Worm (Caenorhabditis elegans) whole organism, L4 larva: ENCODE results near the gene rfs-1.
A peak's percentile ranks its signal among the peaks of the same experiment; 100 is the strongest.

Experiments used
- F10B5.3 ChIP-seq: sonication (generic microtip); optimal IDR thresholded peaks from 2 replicates; lab custom pipeline; 2016; ENCODE audit warnings: mild to moderate bottlenecking, missing genetic modification characterization, missing compliant biosample characterization
- Y105C5A.15 ChIP-seq: fragments of 200-800 bp; sonication (Bioruptor generic); IDR thresholded peaks from 2 replicates; pipeline ENCODE4 v1.3.6; 2022; ENCODE audit warnings: missing genetic modification characterization, missing compliant biosample characterization
- Y48G9A.11 ChIP-seq: fragments of 200-800 bp; sonication (Bioruptor generic); IDR thresholded peaks from 2 replicates; pipeline ENCODE4 v1.3.6; 2022; ENCODE audit warnings: missing genetic modification reagents, missing genetic modification characterization, missing compliant biosample characterization
- aha-1 ChIP-seq: fragments of 150-350 bp; peaks from one replicate; lab custom pipeline; 2014; ENCODE audit warnings: missing biosample characterization, missing genetic modification characterization
- attf-4 ChIP-seq: sonication (generic microtip); optimal IDR thresholded peaks from 3 replicates; lab custom pipeline; 2017; ENCODE audit warnings: missing biosample characterization, missing genetic modification characterization
- ceh-28 ChIP-seq: fragments of 150-350 bp; optimal IDR thresholded peaks from 2 replicates; lab custom pipeline; 2014; ENCODE audit warnings: missing biosample characterization, missing genetic modification reagents, missing genetic modification characterization
- ces-1 ChIP-seq: fragments of 150-350 bp; sonication (generic microtip); optimal IDR thresholded peaks from 4 replicates; lab custom pipeline; 2014; ENCODE audit warnings: missing biosample characterization, missing genetic modification reagents, missing genetic modification characterization
- daf-19 ChIP-seq: fragments of 200-800 bp; sonication (Bioruptor generic); conservative IDR thresholded peaks from 2 replicates; pipeline ENCODE4 v1.3.6; 2022; ENCODE audit warnings: missing genetic modification characterization, missing compliant biosample characterization
- daf-8 ChIP-seq: fragments of 200-800 bp; sonication (Bioruptor generic); IDR thresholded peaks from 2 replicates; pipeline ENCODE4 v1.3.6; 2022; ENCODE audit warnings: missing genetic modification characterization, missing compliant biosample characterization
- dpl-1 ChIP-seq: fragments of 150-350 bp; optimal IDR thresholded peaks from 2 replicates; lab custom pipeline; 2014; ENCODE audit warnings: missing biosample characterization, missing genetic modification reagents, missing genetic modification characterization
- duxl-1 ChIP-seq: sonication (generic microtip); optimal IDR thresholded peaks from 2 replicates; lab custom pipeline; 2016; ENCODE audit warnings: mild to moderate bottlenecking, missing genetic modification characterization, moderate library complexity, missing compliant biosample characterization; ENCODE audit not compliant: poor library complexity
- dve-1 ChIP-seq: sonication (generic microtip); optimal IDR thresholded peaks from 2 replicates; lab custom pipeline; 2017; ENCODE audit warnings: antibody characterized with exemption, mild to moderate bottlenecking, missing genetic modification characterization, missing compliant biosample characterization; ENCODE audit not compliant: insufficient read depth
- egl-27 ChIP-seq: sonication (generic microtip); optimal IDR thresholded peaks from 3 replicates; lab custom pipeline; 2017; ENCODE audit warnings: missing biosample characterization, missing genetic modification reagents, missing genetic modification characterization
- gei-8 ChIP-seq: fragments of 200-800 bp; sonication (Bioruptor generic); optimal IDR thresholded peaks from 2 replicates; lab custom pipeline; 2018; ENCODE audit warnings: mild to moderate bottlenecking, missing genetic modification characterization, missing compliant biosample characterization
- hmg-1.1 ChIP-seq: fragments of 200-800 bp; sonication (Bioruptor generic); IDR thresholded peaks from 2 replicates; pipeline ENCODE4 v1.3.6; 2022; ENCODE audit warnings: missing genetic modification reagents, missing genetic modification characterization, missing compliant biosample characterization
- jun-1 ChIP-seq: fragments of 150-350 bp; optimal IDR thresholded peaks from 2 replicates; lab custom pipeline; 2014; ENCODE audit warnings: missing biosample characterization, missing genetic modification reagents, missing genetic modification characterization
- lin-13 ChIP-seq: fragments of 150-350 bp; optimal IDR thresholded peaks from 2 replicates; lab custom pipeline; 2014; ENCODE audit warnings: missing biosample characterization, missing genetic modification reagents, missing genetic modification characterization
- lin-29 ChIP-seq: fragments of 200-800 bp; sonication (Bioruptor generic); IDR thresholded peaks from 2 replicates; pipeline ENCODE4 v1.3.6; 2022; ENCODE audit warnings: missing genetic modification reagents, missing genetic modification characterization, missing compliant biosample characterization
- mes-2 ChIP-seq: sonication (generic microtip); optimal IDR thresholded peaks from 2 replicates; lab custom pipeline; 2016; ENCODE audit warnings: missing genotype, mild to moderate bottlenecking, missing genetic modification characterization, missing compliant biosample characterization; ENCODE audit not compliant: poor library complexity, severe bottlenecking
- mxl-2 ChIP-seq: fragments of 200-800 bp; sonication (Bioruptor generic); conservative IDR thresholded peaks from 2 replicates; pipeline ENCODE4 v1.3.6; 2022; ENCODE audit warnings: missing genetic modification reagents, missing genetic modification characterization, missing compliant biosample characterization
- nhr-41 ChIP-seq: fragments of 200-800 bp; sonication (Bioruptor generic); IDR thresholded peaks from 2 replicates; pipeline ENCODE4 v1.3.6; 2022; ENCODE audit warnings: missing genetic modification reagents, missing genetic modification characterization, missing compliant biosample characterization
- nhr-42 ChIP-seq: fragments of 200-800 bp; sonication (Bioruptor generic); IDR thresholded peaks from 2 replicates; pipeline ENCODE4 v1.3.6; 2022; ENCODE audit warnings: missing genetic modification characterization, missing compliant biosample characterization
- nhr-77 ChIP-seq: fragments of 150-350 bp; optimal IDR thresholded peaks from 2 replicates; lab custom pipeline; 2014; ENCODE audit warnings: missing biosample characterization, missing genetic modification characterization
- pqm-1 ChIP-seq: sonication (generic microtip); optimal IDR thresholded peaks from 2 replicates; lab custom pipeline; 2017; ENCODE audit warnings: missing biosample characterization, missing genetic modification characterization
- rbr-2 ChIP-seq: sonication (generic microtip); optimal IDR thresholded peaks from 2 replicates; lab custom pipeline; 2016; ENCODE audit warnings: missing genotype, missing genetic modification characterization, missing compliant biosample characterization
- saeg-2 ChIP-seq: fragments of 200-800 bp; sonication (Bioruptor generic); IDR thresholded peaks from 2 replicates; pipeline ENCODE4 v1.3.6; 2022; ENCODE audit warnings: missing genetic modification reagents, missing genetic modification characterization, missing compliant biosample characterization
- snpc-1.2 ChIP-seq: fragments of 200-800 bp; sonication (Bioruptor generic); IDR thresholded peaks from 2 replicates; pipeline ENCODE4 v1.3.6; 2022; ENCODE audit warnings: missing genetic modification reagents, missing genetic modification characterization, missing compliant biosample characterization
- spr-3 ChIP-seq: fragments of 200-800 bp; sonication (Bioruptor generic); optimal IDR thresholded peaks from 2 replicates; lab custom pipeline; 2018; ENCODE audit warnings: mild to moderate bottlenecking, missing genetic modification characterization, missing compliant biosample characterization
- tra-1 ChIP-seq: fragments of 200-800 bp; sonication (Bioruptor generic); IDR thresholded peaks from 2 replicates; pipeline ENCODE4 v1.3.6; 2022; ENCODE audit warnings: missing genetic modification reagents, missing genetic modification characterization, missing compliant biosample characterization
- unc-130 ChIP-seq: sonication (generic microtip); optimal IDR thresholded peaks from 2 replicates; lab custom pipeline; 2016; ENCODE audit warnings: missing genetic modification reagents, missing genetic modification characterization, missing compliant biosample characterization
- unc-62 ChIP-seq, 3 experiments: fragments of 150-350 bp in 1 of 3; sonication (generic microtip); optimal IDR thresholded peaks in 2 of 3; peaks in 1 of 3; 1 replicate in 1 of 3; 2 replicates in 2 of 3; lab custom pipeline; 2014 to 2017; ENCODE audit warnings: missing biosample characterization in 3 of 3, missing genetic modification characterization in 3 of 3, missing genetic modification reagents in 3 of 3, missing genotype in 1 of 3
- zip-2 ChIP-seq: fragments of 150-350 bp; optimal IDR thresholded peaks from 2 replicates; lab custom pipeline; 2014; ENCODE audit warnings: missing biosample characterization, missing genetic modification characterization
- ztf-11 ChIP-seq: fragments of 150-350 bp; optimal IDR thresholded peaks from 2 replicates; lab custom pipeline; 2014; ENCODE audit warnings: missing biosample characterization, missing genetic modification characterization

Gene rfs-1

ce11 chrIII:8226178-8226577 lies at the start of gene rfs-1:
TSS of gene rfs-1 (plus strand) at chrIII:8226478.
- no peak for TF ChIP-seq zip-2 (tag; lab: Kevin White, UChicago)
- no peak for TF ChIP-seq mes-2
- TF ChIP-seq nhr-42: no peak
- TF ChIP-seq gei-8: no peak
- TF ChIP-seq snpc-1.2 (GFP tag; lab: Robert Waterston, UW): no peak
- no peak for TF ChIP-seq saeg-2 (GFP tag; lab: Robert Waterston, UW)
- TF ChIP-seq duxl-1: no peak
- no peak for TF ChIP-seq daf-8 (GFP tag; lab: Robert Waterston, UW)
- TF ChIP-seq dve-1 (tag; lab: Kevin White, UChicago): no peak
- TF ChIP-seq nhr-77 (tag; lab: Kevin White, UChicago): no peak
- no peak for TF ChIP-seq attf-4
- no peak for TF ChIP-seq lin-13 (GFP tag; lab: Kevin White, UChicago)
- no peak for TF ChIP-seq egl-27 (tag; lab: Kevin White, UChicago)
- no peak for TF ChIP-seq ceh-28 (tag; lab: Kevin White, UChicago)
- TF ChIP-seq nhr-41 (GFP tag; lab: Robert Waterston, UW): no peak
- no peak for TF ChIP-seq tra-1 (GFP tag; lab: Robert Waterston, UW)
- TF ChIP-seq lin-29: no peak
- TF ChIP-seq daf-19 (GFP tag; lab: Robert Waterston, UW): no peak
- no peak for TF ChIP-seq ces-1 (GFP tag; lab: Kevin White, UChicago)
- TF ChIP-seq rbr-2 (tag; lab: Kevin White, UChicago): no peak

DNA sequence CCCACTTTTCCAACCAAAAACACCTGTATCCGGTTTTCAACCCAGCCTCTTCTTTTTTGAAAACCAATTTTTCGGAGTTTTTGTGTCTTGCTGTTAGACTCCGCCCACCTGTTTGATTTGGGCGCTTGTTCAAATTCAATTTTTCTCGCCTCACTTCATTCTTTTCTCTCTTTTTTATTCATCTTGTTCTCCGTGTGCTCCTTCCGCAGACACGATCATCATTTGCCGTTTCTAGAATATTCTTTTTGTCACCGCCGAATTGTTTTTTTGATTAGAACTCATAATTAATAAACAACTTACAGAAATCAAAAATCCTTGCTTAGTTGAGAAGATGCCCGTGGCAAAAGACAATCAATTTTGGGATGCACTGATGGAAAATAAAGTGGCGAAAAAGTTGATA lies 47.4 kb upstream of the rfs-1 start, which contains the start of gene C50C3.5:
Gene C50C3.5, plus strand, starts transcription at position 301 of the 400 bp plus-strand sequence.
- no peak for TF ChIP-seq ztf-11 (tag; lab: Kevin White, UChicago)
- TF ChIP-seq ces-1 (GFP tag; lab: Kevin White, UChicago): peak; percentile 39
- TF ChIP-seq dve-1 (tag; lab: Kevin White, UChicago): no peak
- no peak for TF ChIP-seq nhr-41 (GFP tag; lab: Robert Waterston, UW)

DNA sequence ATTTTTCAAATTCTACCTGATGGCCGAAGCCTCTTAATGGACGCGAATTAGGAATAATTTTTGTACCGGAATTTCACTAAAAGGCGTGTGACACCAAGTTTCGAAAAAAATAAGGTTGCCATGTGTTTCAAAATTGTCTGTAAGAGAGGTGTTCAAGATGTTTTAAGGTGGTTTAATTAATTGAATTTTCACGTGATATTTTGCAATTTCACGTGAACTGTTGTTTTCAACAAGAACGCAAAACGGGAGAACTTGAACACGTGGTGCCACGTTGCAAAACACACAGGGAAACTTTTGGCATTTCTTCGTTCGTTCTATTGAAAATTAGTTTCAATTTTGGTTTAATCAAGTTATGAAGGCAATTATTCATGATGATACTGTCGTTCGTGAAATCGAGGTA lies 44.7 kb upstream of the rfs-1 start, which contains the start of gene spc-2:
Gene spc-2, plus strand, starts transcription at position 301 of the 400 bp plus-strand sequence.
- TF ChIP-seq duxl-1 (no peak), spr-3 (GFP tag; lab: Kevin White, UChicago) (no peak), Y48G9A.11 (GFP tag; lab: Robert Waterston, UW) (no peak)
- TF ChIP-seq, all 104 proteins: peak for 0

ce11 chrIII:8182573-8182972 lies 43.7 kb upstream of the rfs-1 start:
- peak; percentile 90 for TF ChIP-seq aha-1
- TF ChIP-seq hmg-1.1 (GFP tag; lab: Robert Waterston, UW): no peak

ce11 chrIII:8185130-8185529 lies 41.1 kb upstream of the rfs-1 start:
- peak in 1 of 2 experiments; percentile 95 for TF ChIP-seq unc-62 (GFP tag; optimal IDR thresholded peaks at IDR 0.05 in 1 of 2; lab: Kevin White, UChicago)
- no peak for TF ChIP-seq unc-62 (tag; optimal IDR thresholded peaks at IDR 0.05; lab: Kevin White, UChicago)
- no peak for TF ChIP-seq pqm-1

DNA sequence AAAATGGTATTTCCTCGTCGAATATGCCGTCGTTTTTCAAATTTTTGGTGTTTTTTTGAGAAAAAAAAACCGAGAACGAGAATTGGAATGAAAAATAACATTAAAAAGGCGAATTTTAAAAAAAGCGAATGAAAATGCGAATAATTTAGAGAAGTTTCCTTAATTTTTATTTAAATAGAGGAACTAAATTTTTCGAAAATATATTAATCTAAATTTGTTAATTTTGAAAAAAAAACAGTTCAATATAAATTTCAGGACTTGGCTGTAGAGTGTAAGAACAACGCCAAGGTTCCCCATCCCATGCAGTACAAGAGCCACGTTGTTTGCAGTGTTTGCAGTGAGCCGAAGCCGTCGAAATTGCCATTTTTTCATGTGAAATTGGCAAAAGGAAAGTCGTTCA lies 35.8 kb upstream of the rfs-1 start, which contains the start of gene C50C3.19:
Gene C50C3.19, plus strand, starts transcription at position 301 of the 400 bp plus-strand sequence.
- TF ChIP-seq mxl-2 (GFP tag; lab: Robert Waterston, UW): no peak
- TF ChIP-seq gei-8: no peak
- no peak for TF ChIP-seq F10B5.3
- TF ChIP-seq jun-1 (tag; lab: Kevin White, UChicago): no peak
- TF ChIP-seq dpl-1 (GFP tag; lab: Kevin White, UChicago): no peak
- TF ChIP-seq Y105C5A.15 (GFP tag; lab: Robert Waterston, UW): no peak
- no peak for TF ChIP-seq snpc-1.2 (GFP tag; lab: Robert Waterston, UW)
- TF ChIP-seq ztf-11 (tag; lab: Kevin White, UChicago): no peak
- no peak for TF ChIP-seq unc-130 (GFP tag; lab: Kevin White, UChicago)
- TF ChIP-seq, all 104 proteins: peak for 0
